Fruit fly (Drosophila melanogaster): ENCODE results near the gene CG42729.
A peak's percentile ranks its signal among the peaks of the same experiment; 100 is the strongest.

CG42729 gene

dm6 chr3L:15514405-15514804 lies 12.9 kb downstream of the CG42729 start:
- TF ChIP-seq CG8924 (tag; optimal IDR thresholded peaks at IDR 0.05) = no peak
- TF ChIP-seq CG10543 (GFP tag; optimal IDR thresholded peaks at IDR 0.05) = no peak
- TF ChIP-seq rib (GFP tag; IDR thresholded peaks at IDR 0.05) = peak; percentile 87
- TF ChIP-seq knrl (GFP tag; IDR thresholded peaks at IDR 0.05; ENCODE audit: partially characterized antibody) = no peak
- TF ChIP-seq CG9437 (GFP tag; optimal IDR thresholded peaks at IDR 0.05) = peak; percentile 32
- TF ChIP-seq lab (GFP tag; optimal IDR thresholded peaks at IDR 0.05) = peak; percentile 49
- no peak for TF ChIP-seq HHEX (GFP tag; optimal IDR thresholded peaks at IDR 0.05)
- TF ChIP-seq Lpt (GFP tag; optimal IDR thresholded peaks at IDR 0.05) = no peak
- TF ChIP-seq sug (tag; optimal IDR thresholded peaks at IDR 0.05) = peak; percentile 66
- TF ChIP-seq Vsx1 (GFP tag; optimal IDR thresholded peaks at IDR 0.05) = peak; percentile 88
- no peak for TF ChIP-seq dan (GFP tag; IDR thresholded peaks at IDR 0.05)
- TF ChIP-seq chm (GFP tag; IDR thresholded peaks at IDR 0.05) = peak; percentile 22; the same call in 1 of the 2 replicates
- TF ChIP-seq CG16863 (GFP tag; optimal IDR thresholded peaks at IDR 0.05) = no peak
- no peak for TF ChIP-seq CG33213 (GFP tag; optimal IDR thresholded peaks at IDR 0.05)
- TF ChIP-seq Bdp1 (GFP tag; optimal IDR thresholded peaks at IDR 0.05) = no peak
- TF ChIP-seq cwo (GFP tag; optimal IDR thresholded peaks at IDR 0.05) = peak; percentile 50
- TF ChIP-seq CG17912 (GFP tag; optimal IDR thresholded peaks at IDR 0.05) = no peak
- peak; percentile 50 for TF ChIP-seq wek (GFP tag; optimal IDR thresholded peaks at IDR 0.05)
- TF ChIP-seq trh (GFP tag; optimal IDR thresholded peaks at IDR 0.05) = no peak
- no peak for TF ChIP-seq hkb (optimal IDR thresholded peaks at IDR 0.05)
- 0 out of 2 replicates have a peak, but pooled peaks have one; percentile 10 for TF ChIP-seq hkb (GFP tag; IDR thresholded peaks at IDR 0.05)
- TF ChIP-seq CG32532 (GFP tag; IDR thresholded peaks at IDR 0.05) = peak; percentile 60; the same call in 1 of the 2 replicates
- peak; percentile 60 for TF ChIP-seq CHES-1-like (GFP tag; optimal IDR thresholded peaks at IDR 0.05)
- peak; percentile 88 for TF ChIP-seq CG3163 (GFP tag; optimal IDR thresholded peaks at IDR 0.05)
- peak; percentile 68 for TF ChIP-seq CG13287 (GFP tag; IDR thresholded peaks at IDR 0.05; ENCODE audit: partially characterized antibody)
- peak; percentile 82 for TF ChIP-seq CG1832 (GFP tag; optimal IDR thresholded peaks at IDR 0.05)
- TF ChIP-seq CG7928 (GFP tag; optimal IDR thresholded peaks at IDR 0.05) = no peak
- peak; percentile 94; the same call in 2 of the 3 replicates for TF ChIP-seq CG34422 (GFP tag; IDR thresholded peaks at IDR 0.05)
- TF ChIP-seq CG11695 (GFP tag; IDR thresholded peaks at IDR 0.05) = peak; percentile 26; the same call in 1 of the 3 replicates
- TF ChIP-seq CG34376 (GFP tag; optimal IDR thresholded peaks at IDR 0.05) = peak; percentile 48
- peak; percentile 38; the same call in 1 of the 2 replicates for TF ChIP-seq sna (GFP tag; IDR thresholded peaks at IDR 0.05; ENCODE audit: partially characterized antibody)
- TF ChIP-seq CG15514 (GFP tag; optimal IDR thresholded peaks at IDR 0.05) = peak; percentile 12
- TF ChIP-seq ham (GFP tag; IDR thresholded peaks at IDR 0.05) = no peak
- TF ChIP-seq HmgZ (tag; optimal IDR thresholded peaks at IDR 0.05) = peak; percentile 9
- TF ChIP-seq tna (GFP tag; IDR thresholded peaks at IDR 0.05; ENCODE audit: partially characterized antibody) = peak; percentile 11; the same call in 1 of the 2 replicates
- peak; percentile 27; the same call in 1 of the 3 replicates for TF ChIP-seq ci (GFP tag; IDR thresholded peaks at IDR 0.05)
- TF ChIP-seq D (optimal IDR thresholded peaks at IDR 0.05) = no peak
- TF ChIP-seq D (GFP tag; optimal IDR thresholded peaks at IDR 0.05) = no peak
- no peak for TF ChIP-seq ash1 (GFP tag; optimal IDR thresholded peaks at IDR 0.05)
- TF ChIP-seq bsh (GFP tag; optimal IDR thresholded peaks at IDR 0.05) = peak in 1 of 2 experiments; percentile 34
- peak; percentile 13 for TF ChIP-seq MTF-1 (GFP tag; optimal IDR thresholded peaks at IDR 0.05; ENCODE audit: borderline replicate concordance)
- TF ChIP-seq unc-4 (GFP tag; IDR thresholded peaks at IDR 0.05; ENCODE audit: partially characterized antibody) = peak; percentile 40; the same call in 1 of the 2 replicates
- TF ChIP-seq CG12071 (GFP tag; optimal IDR thresholded peaks at IDR 0.05) = peak; percentile 23
- TF ChIP-seq nom (GFP tag; optimal IDR thresholded peaks at IDR 0.05) = peak; percentile 22
- TF ChIP-seq so (GFP tag; IDR thresholded peaks at IDR 0.05) = peak; percentile 30; the same call in 1 of the 3 replicates
- no peak for TF ChIP-seq ac (GFP tag; optimal IDR thresholded peaks at IDR 0.05)
- no peak for TF ChIP-seq CG30403 (GFP tag; optimal IDR thresholded peaks at IDR 0.05)
- no peak for TF ChIP-seq maf-S (GFP tag; optimal IDR thresholded peaks at IDR 0.05)
- TF ChIP-seq CG14050 (GFP tag; IDR thresholded peaks at IDR 0.05) = no peak
- TF ChIP-seq otp (GFP tag; IDR thresholded peaks at IDR 0.05) = peak; percentile 38; the same call in 1 of the 3 replicates

All from whole organism, embryonic.